Worm (Caenorhabditis elegans) whole organism, L4/young adult: ENCODE results near the gene C02F5.13.

Experiments
- W03F9.2 ChIP-seq: fragments of 150-350 bp; optimal IDR thresholded peaks from 2 replicates; lab custom pipeline; 2014; ENCODE audit warnings: missing biosample characterization, missing genetic modification characterization
- him-1 ChIP-seq: sonication (generic microtip); optimal IDR thresholded peaks from 2 replicates; lab custom pipeline; 2016; ENCODE audit warnings: missing genotype, missing genetic modification reagents, missing genetic modification characterization, missing compliant biosample characterization

- TF ChIP-seq him-1 = no peak
- TF ChIP-seq W03F9.2 = no peak
Measured at ce11 chrIII:8291268-8292032, 44.3 kb downstream of the C02F5.13 start.
